Worm (Caenorhabditis elegans): ENCODE data around the gene Y110A2AL.10.

DNA sequence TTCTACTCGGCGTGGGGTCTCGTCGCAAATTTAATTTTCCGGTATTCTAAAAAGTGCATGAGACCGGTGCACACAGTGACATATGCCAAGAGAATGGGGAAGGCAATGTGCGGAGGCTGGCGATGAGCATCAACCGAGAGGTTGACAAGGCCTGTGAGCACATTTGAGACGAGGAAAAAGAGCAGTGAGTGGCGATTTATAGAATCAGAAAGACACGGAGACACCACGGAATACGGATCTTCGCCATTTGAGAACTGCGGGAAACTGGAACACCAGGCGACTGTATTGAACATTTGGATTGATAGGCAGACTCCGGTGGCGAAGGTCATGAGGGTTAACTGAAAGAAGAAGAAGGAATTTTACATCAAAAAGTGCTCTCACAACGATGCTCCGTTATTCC is 7.2 kb upstream of the Y110A2AL.10 start:
- no peak for TF ChIP-seq pha-4 (tag; optimal IDR thresholded peaks at IDR 0.05)
- no peak for TF ChIP-seq tbx-2 (tag; optimal IDR thresholded peaks at IDR 0.05)
- no peak for TF ChIP-seq ceh-82 (tag; optimal IDR thresholded peaks at IDR 0.05)
- TF ChIP-seq nhr-237 (tag; optimal IDR thresholded peaks at IDR 0.05), result no peak
- no peak for TF ChIP-seq nfya-1 (tag; optimal IDR thresholded peaks at IDR 0.05; ENCODE audit: insufficient read depth)
- no peak for TF ChIP-seq skn-1 (tag; optimal IDR thresholded peaks at IDR 0.05)
- no peak for TF ChIP-seq nhr-12 (tag; optimal IDR thresholded peaks at IDR 0.05)
- TF ChIP-seq nhr-25 (tag; optimal IDR thresholded peaks at IDR 0.05), result no peak
- no peak for TF ChIP-seq pqm-1 (tag; optimal IDR thresholded peaks at IDR 0.05)
- no peak for TF ChIP-seq ama-1 (optimal IDR thresholded peaks at IDR 0.05)
- no peak for TF ChIP-seq R02D3.7 (tag; optimal IDR thresholded peaks at IDR 0.05)
- TF ChIP-seq sea-2 (GFP tag; optimal IDR thresholded peaks at IDR 0.05), result no peak
- TF ChIP-seq aly-2 (tag; optimal IDR thresholded peaks at IDR 0.05), result no peak

All from whole organism, L3 larva.